Worm (Caenorhabditis elegans) whole organism, L2 larva: ENCODE results near the gene F39F10.4.

ENCODE experiments used
- ama-1 ChIP-seq: fragments of 150-350 bp; optimal IDR thresholded peaks from 2 replicates; lab custom pipeline; 2018; ENCODE audit warnings: inconsistent platforms
- elt-3 ChIP-seq: sonication (generic microtip); optimal IDR thresholded peaks from 2 replicates; lab custom pipeline; 2017; ENCODE audit warnings: missing biosample characterization, missing genetic modification characterization
- lin-13 ChIP-seq: fragments of 150-350 bp; optimal IDR thresholded peaks from 2 replicates; lab custom pipeline; 2014; ENCODE audit warnings: missing biosample characterization, missing genetic modification reagents, missing genetic modification characterization
- lin-39 ChIP-seq: fragments of 150-350 bp; optimal IDR thresholded peaks from 2 replicates; lab custom pipeline; 2014; ENCODE audit warnings: missing biosample characterization, missing genetic modification reagents, missing genetic modification characterization
- nhr-237 ChIP-seq: fragments of 150-350 bp; optimal IDR thresholded peaks from 2 replicates; lab custom pipeline; 2014; ENCODE audit warnings: missing biosample characterization, missing genetic modification characterization

ce11 chrX:16930333-16930621, 26.8 kb upstream of the F39F10.4 start:
- TF ChIP-seq elt-3 (no peak), nhr-237 (tag; lab: Kevin White, UChicago) (no peak), lin-13 (GFP tag; lab: Kevin White, UChicago) (no peak), ama-1 (lab: Kevin White, UChicago) (no peak), lin-39 (tag; lab: Kevin White, UChicago) (no peak)
